Worm (Caenorhabditis elegans) whole organism, late embryonic: ENCODE measurements around the gene R05G9R.1.

Source experiments
- K02D7.2 ChIP-seq: sonication (generic microtip); optimal IDR thresholded peaks from 2 replicates; lab custom pipeline; 2017; ENCODE audit warnings: mild to moderate bottlenecking, missing genetic modification characterization, missing compliant biosample characterization
- K09A11.1 ChIP-seq: sonication (generic microtip); optimal IDR thresholded peaks from 2 replicates; lab custom pipeline; 2017; ENCODE audit warnings: antibody characterized with exemption, mild to moderate bottlenecking, missing genetic modification characterization, missing compliant biosample characterization; ENCODE audit not compliant: insufficient read depth
- T23F11.4 ChIP-seq: fragments of 200-800 bp; sonication (Bioruptor generic); optimal IDR thresholded peaks from 2 replicates; lab custom pipeline; 2018; ENCODE audit warnings: mild to moderate bottlenecking, missing genetic modification characterization, missing compliant biosample characterization
- ahr-1 ChIP-seq: sonication (generic microtip); optimal IDR thresholded peaks from 2 replicates; lab custom pipeline; 2016; ENCODE audit warnings: missing genetic modification characterization, missing compliant biosample characterization
- ama-1 ChIP-seq: fragments of 150-350 bp; optimal IDR thresholded peaks from 2 replicates; lab custom pipeline; 2014
- ceh-18 ChIP-seq: sonication (generic microtip); optimal IDR thresholded peaks from 2 replicates; lab custom pipeline; 2016; ENCODE audit warnings: missing genetic modification characterization, missing compliant biosample characterization
- ceh-22 ChIP-seq: sonication (generic microtip); optimal IDR thresholded peaks from 2 replicates; lab custom pipeline; 2017; ENCODE audit warnings: missing biosample characterization, missing genetic modification characterization
- ceh-24 ChIP-seq: sonication (generic microtip); optimal IDR thresholded peaks from 2 replicates; lab custom pipeline; 2016; ENCODE audit warnings: mild to moderate bottlenecking, missing genetic modification characterization, missing compliant biosample characterization
- ceh-31 ChIP-seq: sonication (generic microtip); optimal IDR thresholded peaks from 2 replicates; lab custom pipeline; 2016; ENCODE audit warnings: missing genetic modification characterization, missing compliant biosample characterization
- ceh-34 ChIP-seq: sonication (generic microtip); optimal IDR thresholded peaks from 2 replicates; lab custom pipeline; 2016; ENCODE audit warnings: mild to moderate bottlenecking, missing genetic modification characterization, missing compliant biosample characterization
- ceh-48 ChIP-seq: sonication (generic microtip); optimal IDR thresholded peaks from 2 replicates; lab custom pipeline; 2016; ENCODE audit warnings: missing genetic modification characterization, inconsistent platforms, missing compliant biosample characterization
- che-1 ChIP-seq: sonication (generic microtip); optimal IDR thresholded peaks from 2 replicates; lab custom pipeline; 2016; ENCODE audit warnings: mild to moderate bottlenecking, missing genetic modification characterization, missing compliant biosample characterization
- ets-4 ChIP-seq: sonication (generic microtip); optimal IDR thresholded peaks from 2 replicates; lab custom pipeline; 2016; ENCODE audit warnings: missing genetic modification characterization, missing compliant biosample characterization
- eyg-1 ChIP-seq: sonication (generic microtip); optimal IDR thresholded peaks from 2 replicates; lab custom pipeline; 2016; ENCODE audit warnings: missing genotype, missing genetic modification characterization, missing compliant biosample characterization
- fax-1 ChIP-seq: sonication (generic microtip); optimal IDR thresholded peaks from 2 replicates; lab custom pipeline; 2016; ENCODE audit warnings: missing genotype, missing genetic modification characterization, missing compliant biosample characterization
- fkh-10 ChIP-seq: fragments of 150-350 bp; optimal IDR thresholded peaks from 2 replicates; lab custom pipeline; 2014; ENCODE audit warnings: missing biosample characterization, missing genetic modification reagents, missing genetic modification characterization
- fkh-6 ChIP-seq: sonication (generic microtip); optimal IDR thresholded peaks from 2 replicates; lab custom pipeline; 2016; ENCODE audit warnings: missing genetic modification characterization, missing compliant biosample characterization
- gmeb-2 ChIP-seq: sonication (generic microtip); optimal IDR thresholded peaks from 2 replicates; lab custom pipeline; 2016; ENCODE audit warnings: missing genetic modification characterization, inconsistent platforms, missing compliant biosample characterization
- hlh-6 ChIP-seq: sonication (generic microtip); optimal IDR thresholded peaks from 2 replicates; lab custom pipeline; 2016; ENCODE audit warnings: missing genotype, missing genetic modification characterization, missing compliant biosample characterization
- hlh-8 ChIP-seq: sonication (generic microtip); optimal IDR thresholded peaks from 2 replicates; lab custom pipeline; 2016; ENCODE audit warnings: missing genotype, missing genetic modification characterization, missing compliant biosample characterization
- lim-6 ChIP-seq: sonication (generic microtip); optimal IDR thresholded peaks from 2 replicates; lab custom pipeline; 2016; ENCODE audit warnings: missing genetic modification characterization, missing compliant biosample characterization
- lin-11 ChIP-seq: fragments of 200-800 bp; sonication (Bioruptor generic); optimal IDR thresholded peaks from 2 replicates; lab custom pipeline; 2018; ENCODE audit warnings: mild to moderate bottlenecking, missing genetic modification characterization, missing compliant biosample characterization
- mec-3 ChIP-seq: sonication (generic microtip); optimal IDR thresholded peaks from 2 replicates; lab custom pipeline; 2016; ENCODE audit warnings: borderline replicate concordance, missing genetic modification characterization, missing compliant biosample characterization
- nfya-1 ChIP-seq: sonication (generic microtip); optimal IDR thresholded peaks from 2 replicates; lab custom pipeline; 2017; ENCODE audit warnings: missing genetic modification characterization, mild to moderate bottlenecking, missing compliant biosample characterization, antibody characterized with exemption, moderate library complexity
- nhr-232 ChIP-seq: sonication (generic microtip); optimal IDR thresholded peaks from 2 replicates; lab custom pipeline; 2016; ENCODE audit warnings: missing genetic modification characterization, missing compliant biosample characterization
- odd-2 ChIP-seq: sonication (generic microtip); optimal IDR thresholded peaks from 2 replicates; lab custom pipeline; 2017; ENCODE audit warnings: antibody characterized with exemption, mild to moderate bottlenecking, missing genetic modification characterization, missing compliant biosample characterization
- pag-3 ChIP-seq: sonication (generic microtip); optimal IDR thresholded peaks from 2 replicates; lab custom pipeline; 2016; ENCODE audit warnings: missing compliant biosample characterization, missing genetic modification characterization, borderline replicate concordance
- pat-9 ChIP-seq: fragments of 200-800 bp; sonication (Bioruptor generic); optimal IDR thresholded peaks from 2 replicates; lab custom pipeline; 2018; ENCODE audit warnings: mild to moderate bottlenecking, missing genetic modification characterization, moderate library complexity, missing compliant biosample characterization
- pha-2 ChIP-seq: sonication (generic microtip); optimal IDR thresholded peaks from 2 replicates; lab custom pipeline; 2017; ENCODE audit warnings: mild to moderate bottlenecking, missing genetic modification characterization, missing compliant biosample characterization
- pha-4 ChIP-seq: fragments of 150-350 bp; optimal IDR thresholded peaks from 2 replicates; lab custom pipeline; 2018; ENCODE audit warnings: missing biosample characterization, missing genetic modification reagents, missing genetic modification characterization
- ref-2 ChIP-seq: sonication (generic microtip); optimal IDR thresholded peaks from 2 replicates; lab custom pipeline; 2016; ENCODE audit warnings: missing genetic modification characterization, missing compliant biosample characterization
- rnt-1 ChIP-seq: sonication (generic microtip); optimal IDR thresholded peaks from 2 replicates; lab custom pipeline; 2016; ENCODE audit warnings: missing genetic modification characterization, missing compliant biosample characterization
- sdc-2 ChIP-seq: sonication (generic microtip); optimal IDR thresholded peaks from 2 replicates; lab custom pipeline; 2016; ENCODE audit warnings: missing genotype, missing genetic modification characterization, missing compliant biosample characterization
- sox-2 ChIP-seq: fragments of 200-800 bp; sonication (Bioruptor generic); IDR thresholded peaks from 2 replicates; pipeline ENCODE4 v1.3.6; 2022; ENCODE audit warnings: missing genetic modification reagents, missing genetic modification characterization, missing compliant biosample characterization
- sox-4 ChIP-seq: sonication (generic microtip); optimal IDR thresholded peaks from 2 replicates; lab custom pipeline; 2017; ENCODE audit warnings: mild to moderate bottlenecking, missing genetic modification characterization, inconsistent platforms, missing compliant biosample characterization
- tbx-2 ChIP-seq: sonication (generic microtip); optimal IDR thresholded peaks from 2 replicates; lab custom pipeline; 2016; ENCODE audit warnings: missing genetic modification characterization, missing compliant biosample characterization
- tbx-7 ChIP-seq: sonication (generic microtip); optimal IDR thresholded peaks from 2 replicates; lab custom pipeline; 2016; ENCODE audit warnings: missing genotype, missing genetic modification characterization, missing compliant biosample characterization
- ttx-3 ChIP-seq: sonication (generic microtip); optimal IDR thresholded peaks from 2 replicates; lab custom pipeline; 2016; ENCODE audit warnings: missing genetic modification reagents, missing genetic modification characterization, missing compliant biosample characterization
- unc-42 ChIP-seq: sonication (generic microtip); optimal IDR thresholded peaks from 2 replicates; lab custom pipeline; 2016; ENCODE audit warnings: missing genotype, missing genetic modification characterization, missing compliant biosample characterization
- unc-55 ChIP-seq: sonication (generic microtip); optimal IDR thresholded peaks from 2 replicates; lab custom pipeline; 2017; ENCODE audit warnings: missing biosample characterization, missing genetic modification reagents, missing genetic modification characterization

The R05G9R.1 gene

DNA sequence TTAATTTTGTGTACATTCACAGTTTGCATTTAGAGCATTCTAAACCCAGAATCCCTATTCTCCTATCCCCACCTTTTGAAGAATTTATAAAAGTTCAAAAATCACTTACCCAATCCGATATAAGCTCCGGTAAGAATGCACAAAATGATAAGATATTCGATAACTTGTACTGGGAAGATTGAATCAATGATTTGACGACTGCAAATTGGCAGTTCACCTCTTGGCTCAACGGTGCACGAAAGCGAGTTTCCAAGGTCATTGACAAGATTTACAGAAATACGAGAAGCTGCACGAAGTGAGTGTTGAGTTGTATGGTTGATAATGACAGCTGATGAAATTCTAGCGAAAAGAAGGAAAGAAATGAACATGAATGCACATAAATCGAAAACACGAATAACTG lies 46.5 kb upstream of the R05G9R.1 start:
- TF ChIP-seq K02D7.2 = no peak
- no peak for TF ChIP-seq pha-4 (tag; lab: Kevin White, UChicago)
- TF ChIP-seq ceh-22 (tag; lab: Kevin White, UChicago) = no peak
- TF ChIP-seq nhr-232 (tag; lab: Kevin White, UChicago) = no peak
- TF ChIP-seq ceh-48 (tag; lab: Kevin White, UChicago) = no peak
- no peak for TF ChIP-seq unc-42 (tag; lab: Kevin White, UChicago)
- TF ChIP-seq ama-1 (lab: Kevin White, UChicago) = no peak
- no peak for TF ChIP-seq fax-1 (tag; lab: Kevin White, UChicago)
- TF ChIP-seq rnt-1 (tag; lab: Kevin White, UChicago) = no peak
- TF ChIP-seq tbx-2 (tag; lab: Kevin White, UChicago) = no peak
- no peak for TF ChIP-seq ets-4 (tag; lab: Kevin White, UChicago)
- no peak for TF ChIP-seq pag-3 (tag; lab: Kevin White, UChicago)
- no peak for TF ChIP-seq gmeb-2
- TF ChIP-seq ahr-1 (tag; lab: Kevin White, UChicago) = no peak
- no peak for TF ChIP-seq fkh-10
- TF ChIP-seq hlh-6 = no peak
- no peak for TF ChIP-seq nfya-1
- TF ChIP-seq pha-2 (tag; lab: Kevin White, UChicago) = no peak
- TF ChIP-seq ceh-24 (tag; lab: Kevin White, UChicago) = no peak
- TF ChIP-seq lim-6 (tag; lab: Kevin White, UChicago) = no peak

DNA sequence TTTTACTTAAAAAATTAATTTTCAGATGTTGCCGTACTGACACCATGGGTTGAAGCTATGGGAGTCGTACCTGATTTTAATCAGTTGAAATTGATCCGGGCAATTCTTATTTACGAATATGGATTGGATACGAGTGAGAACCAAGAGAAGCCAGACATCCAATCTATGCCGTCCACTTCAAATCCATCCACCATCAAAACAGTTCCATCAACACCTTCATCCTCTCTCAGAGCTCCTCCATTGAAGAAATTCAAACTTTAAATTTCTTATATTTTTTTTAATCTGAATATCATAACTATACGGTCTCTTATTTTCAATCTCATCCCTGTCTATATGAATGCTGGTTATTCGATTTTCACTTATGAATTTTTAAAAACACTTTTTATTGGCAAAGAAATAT lies 45.1 kb upstream of the R05G9R.1 start:
- TF ChIP-seq sdc-2 (no peak), K02D7.2 (no peak), K09A11.1 (tag; lab: Kevin White, UChicago) (no peak), unc-42 (tag; lab: Kevin White, UChicago) (no peak), sox-2 (no peak), ahr-1 (tag; lab: Kevin White, UChicago) (no peak), hlh-8 (tag; lab: Kevin White, UChicago) (no peak), pha-4 (tag; lab: Kevin White, UChicago) (no peak), lin-11 (tag; lab: Kevin White, UChicago) (no peak), tbx-7 (tag; lab: Kevin White, UChicago) (no peak), sox-4 (tag; lab: Kevin White, UChicago) (no peak), odd-2 (tag; lab: Kevin White, UChicago) (no peak), ceh-22 (tag; lab: Kevin White, UChicago) (no peak), ref-2 (tag; lab: Kevin White, UChicago) (no peak), ceh-24 (tag; lab: Kevin White, UChicago) (no peak), ceh-34 (tag; lab: Kevin White, UChicago) (no peak), che-1 (tag; lab: Kevin White, UChicago) (no peak), ceh-31 (no peak)

DNA sequence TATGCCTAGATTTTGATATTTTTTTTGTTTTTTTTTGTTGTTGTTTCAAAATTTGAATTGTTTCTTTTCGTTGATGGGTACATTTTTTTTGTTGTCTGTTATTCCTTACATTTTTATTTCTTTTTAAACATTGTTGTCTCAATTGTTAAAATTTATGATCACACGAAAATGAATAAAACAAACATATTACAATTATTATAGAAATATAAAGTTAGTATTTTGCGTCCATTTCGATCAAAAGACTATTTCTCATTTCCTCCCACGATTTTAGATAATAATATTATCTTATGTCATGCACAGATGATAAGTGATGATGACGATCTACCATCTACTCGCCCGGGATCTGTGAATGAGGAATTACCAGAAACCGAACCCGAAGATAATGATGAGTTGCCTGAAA lies 40.9 kb upstream of the R05G9R.1 start, which contains the start of gene wrn-1:
TSS of gene wrn-1 (plus strand) at position 301 of the 400 bp plus-strand sequence.
- no peak for TF ChIP-seq ref-2 (tag; lab: Kevin White, UChicago)
- no peak for TF ChIP-seq hlh-8 (tag; lab: Kevin White, UChicago)
- TF ChIP-seq pha-4 (tag; lab: Kevin White, UChicago) = no peak
- TF ChIP-seq ceh-18 = no peak
- no peak for TF ChIP-seq rnt-1 (tag; lab: Kevin White, UChicago)
- no peak for TF ChIP-seq K09A11.1 (tag; lab: Kevin White, UChicago)
- TF ChIP-seq sox-2 = no peak
- no peak for TF ChIP-seq fkh-6 (tag; lab: Kevin White, UChicago)
- no peak for TF ChIP-seq ceh-22 (tag; lab: Kevin White, UChicago)
- TF ChIP-seq eyg-1 = no peak

DNA sequence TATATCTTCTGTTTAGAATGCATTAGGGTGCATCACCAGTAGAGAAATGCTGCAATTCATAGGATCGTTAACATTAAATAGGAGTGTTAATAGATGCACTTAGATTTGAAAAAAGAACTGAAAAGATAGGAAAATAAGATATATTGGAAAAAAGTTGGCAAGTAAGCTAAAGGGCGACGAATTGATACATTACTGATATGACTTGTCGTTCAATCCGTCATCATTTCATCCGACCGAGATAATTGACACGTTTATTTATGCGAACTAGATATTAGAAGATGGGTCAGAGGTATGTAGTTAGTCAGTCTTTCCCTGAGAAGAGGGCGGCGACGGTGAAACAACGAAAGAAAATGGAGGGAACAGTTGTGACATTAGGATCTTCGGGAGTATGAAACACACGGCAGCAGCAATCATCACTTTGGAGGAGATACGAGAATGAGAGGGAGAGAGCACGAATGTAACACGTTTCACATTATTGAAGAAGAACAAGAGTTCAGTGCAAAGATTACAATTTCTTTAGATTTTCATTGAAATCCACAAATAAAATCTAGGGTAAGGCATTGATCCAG lies 31.1 kb upstream of the R05G9R.1 start, which contains the start of gene lron-15:
TSS of gene lron-15 (minus strand) at position 51 of the 569 bp plus-strand sequence.
- no peak for TF ChIP-seq pat-9 (tag; lab: Kevin White, UChicago)
- TF ChIP-seq unc-55 (GFP tag; lab: Kevin White, UChicago) = peak; percentile 50
- no peak for TF ChIP-seq T23F11.4 (GFP tag; lab: Kevin White, UChicago)
- no peak for TF ChIP-seq hlh-6
- TF ChIP-seq rnt-1 (tag; lab: Kevin White, UChicago) = peak; percentile 21
- no peak for TF ChIP-seq ttx-3 (tag; lab: Kevin White, UChicago)
- TF ChIP-seq mec-3 (tag; lab: Kevin White, UChicago) = no peak
- TF ChIP-seq, all 69 proteins: peak for 2
